Worm (Caenorhabditis elegans) whole organism, early embryonic: ENCODE results near the gene srh-192.
"Not testable (repeated sequence)": the region's sequence is repeated elsewhere in the genome, so short reads cannot be mapped to it uniquely, and the experiment has no call there.

Source experiments
- B0310.2 ChIP-seq: sonication (generic microtip); optimal IDR thresholded peaks from 2 replicates; lab custom pipeline; 2016; ENCODE audit warnings: mild to moderate bottlenecking, missing genetic modification characterization, missing compliant biosample characterization
- F13C5.2 ChIP-seq: sonication (generic microtip); optimal IDR thresholded peaks from 2 replicates; lab custom pipeline; 2017; ENCODE audit warnings: mild to moderate bottlenecking, missing genetic modification characterization, inconsistent platforms, missing compliant biosample characterization
- aly-1 ChIP-seq: sonication (generic microtip); optimal IDR thresholded peaks from 2 replicates; lab custom pipeline; 2016; ENCODE audit warnings: missing genetic modification characterization, missing compliant biosample characterization
- ama-1 ChIP-seq: fragments of 150-350 bp; optimal IDR thresholded peaks from 2 replicates; lab custom pipeline; 2014
- ceh-13 ChIP-seq: fragments of 200-800 bp; sonication (Bioruptor generic); optimal IDR thresholded peaks from 2 replicates; lab custom pipeline; 2018; ENCODE audit warnings: mild to moderate bottlenecking, missing genetic modification characterization, missing compliant biosample characterization
- ceh-36 ChIP-seq: sonication (generic microtip); optimal IDR thresholded peaks from 2 replicates; lab custom pipeline; 2016; ENCODE audit warnings: missing genetic modification characterization, inconsistent platforms, missing compliant biosample characterization
- ets-7 ChIP-seq: sonication (generic microtip); optimal IDR thresholded peaks from 2 replicates; lab custom pipeline; 2016; ENCODE audit warnings: missing genotype, missing genetic modification characterization, missing compliant biosample characterization
- flt-1 ChIP-seq: fragments of 200-800 bp; sonication (Bioruptor generic); IDR thresholded peaks from 2 replicates; pipeline ENCODE4 v1.3.6; 2022; ENCODE audit warnings: missing genetic modification characterization, missing compliant biosample characterization
- hmbx-1 ChIP-seq: sonication (generic microtip); optimal IDR thresholded peaks from 2 replicates; lab custom pipeline; 2016; ENCODE audit warnings: mild to moderate bottlenecking, missing genetic modification characterization, missing compliant biosample characterization
- hmg-4 ChIP-seq: fragments of 200-800 bp; sonication (Bioruptor generic); optimal IDR thresholded peaks from 2 replicates; lab custom pipeline; 2018; ENCODE audit warnings: mild to moderate bottlenecking, missing genetic modification characterization, missing compliant biosample characterization
- hnd-1 ChIP-seq: sonication (generic microtip); optimal IDR thresholded peaks from 2 replicates; lab custom pipeline; 2016; ENCODE audit warnings: missing genetic modification characterization, missing compliant biosample characterization
- pes-1 ChIP-seq: fragments of 200-800 bp; sonication (Bioruptor generic); IDR thresholded peaks from 2 replicates; pipeline ENCODE4 v1.3.6; 2022; ENCODE audit warnings: missing genetic modification reagents, missing genetic modification characterization, missing compliant biosample characterization
- scrt-1 ChIP-seq: fragments of 200-800 bp; sonication (Bioruptor generic); IDR thresholded peaks from 2 replicates; pipeline ENCODE4 v1.3.6; 2022; ENCODE audit warnings: missing genetic modification characterization, missing compliant biosample characterization
- sea-1 ChIP-seq: fragments of 200-800 bp; sonication (Bioruptor generic); conservative IDR thresholded peaks from 2 replicates; pipeline ENCODE4 v1.3.6; 2022; ENCODE audit warnings: missing genetic modification characterization, missing compliant biosample characterization
- tbx-11 ChIP-seq: fragments of 200-800 bp; sonication (Bioruptor generic); IDR thresholded peaks from 2 replicates; pipeline ENCODE4 v1.3.6; 2022; ENCODE audit warnings: missing genetic modification characterization, missing compliant biosample characterization
- tbx-37 ChIP-seq: fragments of 200-800 bp; sonication (Bioruptor generic); conservative IDR thresholded peaks from 2 replicates; pipeline ENCODE4 v1.3.6; 2022; ENCODE audit warnings: missing genetic modification reagents, missing genetic modification characterization, missing compliant biosample characterization
- tra-4 ChIP-seq: sonication (generic microtip); optimal IDR thresholded peaks from 2 replicates; lab custom pipeline; 2017; ENCODE audit warnings: missing genetic modification characterization, missing compliant biosample characterization

srh-192 gene

ce11 chrV:4303793-4304192 is 11.2 kb downstream of the srh-192 start:
- TF ChIP-seq scrt-1 (no peak), tbx-11 (GFP tag; lab: Robert Waterston, UW) (no peak), hmg-4 (GFP tag; lab: Kevin White, UChicago) (no peak), ama-1 (lab: Kevin White, UChicago) (no peak), hnd-1 (tag; lab: Kevin White, UChicago) (no peak), ceh-13 (GFP tag; lab: Kevin White, UChicago) (no peak), pes-1 (GFP tag; lab: Robert Waterston, UW) (no peak), F13C5.2 (tag; lab: Kevin White, UChicago) (no peak), flt-1 (GFP tag; lab: Robert Waterston, UW) (no peak), B0310.2 (tag; lab: Kevin White, UChicago) (no peak), tbx-37 (no peak)

- TF ChIP-seq hmbx-1 (tag; lab: Kevin White, UChicago) (no peak), B0310.2 (tag; lab: Kevin White, UChicago) (no peak), tbx-11 (GFP tag; lab: Robert Waterston, UW) (no peak), hnd-1 (tag; lab: Kevin White, UChicago) (no peak)
Measured at ce11 chrV:4302842-4303241, 12.1 kb downstream of the srh-192 start.

- TF ChIP-seq ceh-13 (GFP tag; lab: Kevin White, UChicago): no peak
- TF ChIP-seq tbx-37: no peak
- TF ChIP-seq ceh-36: no peak
- no peak for TF ChIP-seq scrt-1
- no peak for TF ChIP-seq hnd-1 (tag; lab: Kevin White, UChicago)
- TF ChIP-seq pes-1 (GFP tag; lab: Robert Waterston, UW): no peak
- no peak for TF ChIP-seq B0310.2 (tag; lab: Kevin White, UChicago)
- no peak for TF ChIP-seq aly-1
- TF ChIP-seq ets-7 (tag; lab: Kevin White, UChicago): no peak
- TF ChIP-seq hmg-4 (GFP tag; lab: Kevin White, UChicago): no peak
- TF ChIP-seq tra-4 (tag; lab: Kevin White, UChicago): no peak
- no peak for TF ChIP-seq tbx-11 (GFP tag; lab: Robert Waterston, UW)
- no peak for TF ChIP-seq F13C5.2 (tag; lab: Kevin White, UChicago)
- TF ChIP-seq flt-1 (GFP tag; lab: Robert Waterston, UW): no peak
- no peak for TF ChIP-seq sea-1 (GFP tag; lab: Robert Waterston, UW)
- TF ChIP-seq hmbx-1 (tag; lab: Kevin White, UChicago): no peak
- no peak for TF ChIP-seq ama-1 (lab: Kevin White, UChicago)
Measured at ce11 chrV:4299741-4300140, 15.2 kb downstream of the srh-192 start, which contains the start of gene ZC132.3. Gene ZC132.3, minus strand, starts transcription at chrV:4299841.

ce11 chrV:4298579-4298978 is 16.4 kb downstream of the srh-192 start, which contains the start of gene ZC132.11:
Gene ZC132.11, minus strand, starts transcription at chrV:4298679.
- TF ChIP-seq hmbx-1 (tag; lab: Kevin White, UChicago) (no peak), ceh-36 (no peak), F13C5.2 (tag; lab: Kevin White, UChicago) (no peak), tra-4 (tag; lab: Kevin White, UChicago) (no peak), hmg-4 (GFP tag; lab: Kevin White, UChicago) (no peak)

- TF ChIP-seq B0310.2 (tag; lab: Kevin White, UChicago) (no peak), pes-1 (GFP tag; lab: Robert Waterston, UW) (no peak), sea-1 (GFP tag; lab: Robert Waterston, UW) (no peak), scrt-1 (no peak), tra-4 (tag; lab: Kevin White, UChicago) (no peak), ceh-36 (no peak), hmg-4 (GFP tag; lab: Kevin White, UChicago) (no peak), hnd-1 (tag; lab: Kevin White, UChicago) (no peak), hmbx-1 (tag; lab: Kevin White, UChicago) (no peak), ceh-13 (GFP tag; lab: Kevin White, UChicago) (no peak), flt-1 (GFP tag; lab: Robert Waterston, UW) (no peak), ets-7 (tag; lab: Kevin White, UChicago) (no peak), tbx-11 (GFP tag; lab: Robert Waterston, UW) (no peak), aly-1 (no peak)
Measured at ce11 chrV:4295920-4296319, 19.0 kb downstream of the srh-192 start, which contains the start of gene F47D2.11. Gene F47D2.11, minus strand, starts transcription at chrV:4296020.

- not testable (repeated sequence) for TF ChIP-seq ceh-13 (GFP tag; lab: Kevin White, UChicago); B0310.2 (tag; lab: Kevin White, UChicago); aly-1
Measured at ce11 chrV:4293425-4293824, 21.5 kb downstream of the srh-192 start, which contains the start of gene srh-194. Gene srh-194, minus strand, starts transcription at chrV:4293525.

ce11 chrV:4290093-4290492 is 24.9 kb downstream of the srh-192 start, which contains the start of gene srh-193:
Gene srh-193, minus strand, starts transcription at chrV:4290193.
- not testable (repeated sequence) for TF ChIP-seq tbx-11 (GFP tag; lab: Robert Waterston, UW); hmbx-1 (tag; lab: Kevin White, UChicago); flt-1 (GFP tag; lab: Robert Waterston, UW)

ce11 chrV:4284737-4285136 is 30.2 kb downstream of the srh-192 start, which contains the start of gene srt-19:
Gene srt-19, plus strand, starts transcription at chrV:4285037.
- TF ChIP-seq tbx-37, scrt-1, aly-1: not testable (repeated sequence)
